Fruit fly (Drosophila melanogaster) whole organism, embryonic: Measurements from ENCODE around the gene SPoCk.

Experiments used
- Awh ChIP-seq: fragments of 200-800 bp; sonication (Bioruptor generic); IDR thresholded peaks from 2 replicates; pipeline ENCODE4, ENCODE4 v1.3.6; 2022; ENCODE audit warnings: missing biosample characterization, missing genetic modification characterization
- BtbVII ChIP-seq: fragments of 200-800 bp; sonication (Bioruptor generic); optimal IDR thresholded peaks from 3 replicates; lab custom pipeline; 2017; ENCODE audit warnings: missing biosample characterization, mild to moderate bottlenecking, missing genetic modification characterization
- CG1024 ChIP-seq: fragments of 200-800 bp; sonication (Bioruptor generic); IDR thresholded peaks from 2 replicates; pipeline ENCODE4 v1.3.6; 2022; ENCODE audit warnings: missing biosample characterization, missing genetic modification characterization
- CG10959 ChIP-seq: fragments of 200-800 bp; sonication (Bioruptor generic); IDR thresholded peaks from 2 replicates; pipeline ENCODE4 v1.3.6; 2022; ENCODE audit warnings: missing biosample characterization, missing genetic modification characterization
- CG12219 ChIP-seq: fragments of 200-800 bp; sonication (Bioruptor generic); optimal IDR thresholded peaks from 3 replicates; lab custom pipeline; 2018; ENCODE audit warnings: missing biosample characterization, mild to moderate bottlenecking, missing genetic modification characterization
- CG14441 ChIP-seq: fragments of 200-800 bp; sonication (Bioruptor generic); IDR thresholded peaks from 2 replicates; pipeline ENCODE4 v1.3.6; 2022; ENCODE audit warnings: missing biosample characterization, missing genetic modification characterization
- CG15514 ChIP-seq: fragments of 200-800 bp; sonication (Bioruptor generic); optimal IDR thresholded peaks from 3 replicates; lab custom pipeline; 2017; ENCODE audit warnings: missing biosample characterization, missing genetic modification characterization, mild to moderate bottlenecking, moderate library complexity, missing genetic modification reagents
- CG16779 ChIP-seq: fragments of 200-800 bp; sonication (Bioruptor generic); IDR thresholded peaks from 2 replicates; pipeline ENCODE4 v1.3.6; 2022; ENCODE audit warnings: missing biosample characterization, missing genetic modification characterization
- CG17328 ChIP-seq: fragments of 200-800 bp; sonication (Bioruptor generic); IDR thresholded peaks from 2 replicates; pipeline ENCODE4 v1.3.6; 2022; ENCODE audit warnings: missing biosample characterization, missing genetic modification characterization
- CG18011 ChIP-seq: fragments of 200-800 bp; sonication (Bioruptor generic); optimal IDR thresholded peaks from 2 replicates; lab custom pipeline; 2017; ENCODE audit warnings: missing biosample characterization, missing genetic modification characterization, mild to moderate bottlenecking, moderate library complexity, missing genotype
- CG2678 ChIP-seq: fragments of 200-800 bp; sonication (Bioruptor generic); optimal IDR thresholded peaks from 3 replicates; lab custom pipeline; 2019; ENCODE audit warnings: missing biosample characterization, mild to moderate bottlenecking, missing genetic modification characterization, moderate library complexity
- CG32772 ChIP-seq: fragments of 200-800 bp; sonication (Bioruptor generic); IDR thresholded peaks from 2 replicates; pipeline ENCODE4 v1.3.6; 2022; ENCODE audit warnings: missing biosample characterization, missing genetic modification characterization
- CG3281 ChIP-seq: fragments of 200-800 bp; sonication (Bioruptor generic); optimal IDR thresholded peaks from 3 replicates; lab custom pipeline; 2017; ENCODE audit warnings: missing biosample characterization, mild to moderate bottlenecking, missing genetic modification characterization
- CG4820 ChIP-seq: fragments of 200-800 bp; sonication (Bioruptor generic); optimal IDR thresholded peaks from 3 replicates; lab custom pipeline; 2016; ENCODE audit warnings: missing biosample characterization, missing genetic modification characterization
- CG4854 ChIP-seq: fragments of 200-800 bp; sonication (Bioruptor generic); optimal IDR thresholded peaks from 2 replicates; lab custom pipeline; 2016; ENCODE audit warnings: missing biosample characterization, missing genetic modification characterization, inconsistent platforms
- CG6683 ChIP-seq: fragments of 200-800 bp; sonication (Bioruptor generic); optimal IDR thresholded peaks from 2 replicates; lab custom pipeline; 2017; ENCODE audit warnings: missing biosample characterization, mild to moderate bottlenecking, missing genetic modification characterization, missing genetic modification reagents
- CG7271 ChIP-seq: fragments of 200-800 bp; sonication (Bioruptor generic); optimal IDR thresholded peaks from 2 replicates; lab custom pipeline; 2018; ENCODE audit warnings: missing biosample characterization, mild to moderate bottlenecking, missing genetic modification characterization, moderate library complexity
- CG8944 ChIP-seq: fragments of 200-800 bp; sonication (Bioruptor generic); optimal IDR thresholded peaks from 3 replicates; lab custom pipeline; 2016; ENCODE audit warnings: missing biosample characterization, missing genetic modification characterization
- Chrac-16 ChIP-seq: fragments of 200-800 bp; sonication (Bioruptor generic); optimal IDR thresholded peaks from 3 replicates; lab custom pipeline; 2016; ENCODE audit warnings: missing biosample characterization, missing genetic modification characterization
- E2f1 ChIP-seq: fragments of 200-800 bp; sonication (Bioruptor generic); IDR thresholded peaks from 2 replicates; pipeline ENCODE4 v1.3.6; 2022; ENCODE audit warnings: missing biosample characterization, missing genetic modification characterization
- HLH54F ChIP-seq: fragments of 200-800 bp; sonication (Bioruptor generic); optimal IDR thresholded peaks from 3 replicates; lab custom pipeline; 2016; ENCODE audit warnings: missing biosample characterization, missing genetic modification characterization
- Jarid2 ChIP-seq: fragments of 200-800 bp; sonication (Bioruptor generic); optimal IDR thresholded peaks from 3 replicates; lab custom pipeline; 2017; ENCODE audit warnings: mild to moderate bottlenecking, missing biosample characterization, missing genetic modification reagents, missing genetic modification characterization
- Lim3 ChIP-seq: fragments of 200-800 bp; sonication (Bioruptor generic); IDR thresholded peaks from 2 replicates; pipeline ENCODE4 v1.3.6; 2022; ENCODE audit warnings: missing biosample characterization, missing genetic modification characterization
- MTF-1 ChIP-seq: fragments of 200-800 bp; sonication (Bioruptor generic); optimal IDR thresholded peaks from 2 replicates; lab custom pipeline; 2018; ENCODE audit warnings: missing biosample characterization, mild to moderate bottlenecking, missing genetic modification characterization, borderline replicate concordance
- Max ChIP-seq: fragments of 200-800 bp; sonication (Bioruptor generic); optimal IDR thresholded peaks from 2 replicates; lab custom pipeline; 2016; ENCODE audit warnings: missing biosample characterization, mild to moderate bottlenecking, missing genetic modification characterization
- Med ChIP-seq: fragments of 200-800 bp; sonication (Bioruptor generic); peaks from one replicate; lab custom pipeline; 2016; ENCODE audit warnings: missing biosample characterization, missing genetic modification characterization, mild to moderate bottlenecking, inconsistent platforms, moderate library complexity
- PHDP ChIP-seq: fragments of 200-800 bp; sonication (Bioruptor generic); optimal IDR thresholded peaks from 3 replicates; lab custom pipeline; 2018; ENCODE audit warnings: missing biosample characterization, mild to moderate bottlenecking, missing genetic modification characterization, moderate library complexity
- YL-1 ChIP-seq: fragments of 200-800 bp; sonication (Bioruptor generic); optimal IDR thresholded peaks from 3 replicates; lab custom pipeline; 2017; ENCODE audit warnings: missing biosample characterization, mild to moderate bottlenecking, missing genetic modification characterization
- ap ChIP-seq: fragments of 200-800 bp; sonication (Bioruptor generic); IDR thresholded peaks from 2 replicates; pipeline ENCODE4 v1.3.6; 2022; ENCODE audit warnings: missing biosample characterization, missing genetic modification characterization
- bcd ChIP-seq: fragments of 200-800 bp; sonication (Bioruptor generic); optimal IDR thresholded peaks from 2 replicates; lab custom pipeline; 2017; ENCODE audit warnings: missing biosample characterization, mild to moderate bottlenecking, missing genetic modification characterization
- btn ChIP-seq: fragments of 200-800 bp; sonication (Bioruptor generic); optimal IDR thresholded peaks from 2 replicates; lab custom pipeline; 2016; ENCODE audit warnings: missing biosample characterization, missing genetic modification characterization
- cg ChIP-seq: fragments of 200-800 bp; sonication (Bioruptor generic); optimal IDR thresholded peaks from 3 replicates; lab custom pipeline; 2019; ENCODE audit warnings: missing biosample characterization, mild to moderate bottlenecking, missing genetic modification characterization, moderate library complexity
- crol ChIP-seq: fragments of 200-800 bp; sonication (Bioruptor generic); IDR thresholded peaks from 2 replicates; pipeline ENCODE4 v1.3.6; 2022; ENCODE audit warnings: missing biosample characterization, missing genetic modification characterization
- da ChIP-seq: fragments of 200-800 bp; sonication (Bioruptor generic); optimal IDR thresholded peaks from 2 replicates; lab custom pipeline; 2016; ENCODE audit warnings: missing biosample characterization, missing genetic modification characterization
- danr ChIP-seq: fragments of 200-800 bp; sonication (Bioruptor generic); IDR thresholded peaks from 2 replicates; pipeline ENCODE4 v1.3.6; 2022; ENCODE audit warnings: missing biosample characterization, missing genetic modification characterization
- dati ChIP-seq: fragments of 200-800 bp; sonication (Bioruptor generic); IDR thresholded peaks from 2 replicates; pipeline ENCODE4 v1.3.6; 2022; ENCODE audit warnings: missing biosample characterization, missing genetic modification characterization
- dimm ChIP-seq: fragments of 200-800 bp; sonication (Bioruptor generic); IDR thresholded peaks from 2 replicates; pipeline ENCODE4 v1.3.6; 2022; ENCODE audit warnings: missing biosample characterization, missing genetic modification characterization
- disco-r ChIP-seq: fragments of 200-800 bp; sonication (Bioruptor generic); optimal IDR thresholded peaks from 2 replicates; lab custom pipeline; 2016; ENCODE audit warnings: missing biosample characterization, missing genetic modification characterization
- dpn ChIP-seq, 2 experiments: fragments of 200-800 bp; sonication (Bioruptor generic); optimal IDR thresholded peaks; 3 replicates each; lab custom pipeline; 2016; ENCODE audit warnings: missing biosample characterization in 2 of 2, missing genetic modification characterization in 2 of 2
- insv ChIP-seq, 2 experiments: fragments of 200-800 bp; sonication (Bioruptor generic); optimal IDR thresholded peaks; 3 replicates each; lab custom pipeline; 2016 to 2018; ENCODE audit warnings: missing biosample characterization in 2 of 2, missing genetic modification characterization in 2 of 2
- jumu ChIP-seq: fragments of 200-800 bp; sonication (Bioruptor generic); optimal IDR thresholded peaks from 3 replicates; lab custom pipeline; 2016; ENCODE audit warnings: missing biosample characterization, missing genetic modification characterization
- kah ChIP-seq: fragments of 200-800 bp; sonication (Bioruptor generic); optimal IDR thresholded peaks from 2 replicates; lab custom pipeline; 2018; ENCODE audit warnings: missing biosample characterization, mild to moderate bottlenecking, missing genetic modification characterization
- nmo ChIP-seq: fragments of 200-800 bp; sonication (Bioruptor generic); optimal IDR thresholded peaks from 2 replicates; lab custom pipeline; 2018; ENCODE audit warnings: missing biosample characterization, mild to moderate bottlenecking, missing genetic modification characterization, moderate library complexity
- pnt ChIP-seq: fragments of 200-800 bp; sonication (Bioruptor generic); optimal IDR thresholded peaks from 3 replicates; lab custom pipeline; 2016; ENCODE audit warnings: missing biosample characterization, missing genetic modification characterization
- run ChIP-seq: fragments of 200-800 bp; sonication (Bioruptor generic); optimal IDR thresholded peaks from 3 replicates; lab custom pipeline; 2018; ENCODE audit warnings: missing biosample characterization, mild to moderate bottlenecking, missing genetic modification characterization
- so ChIP-seq: fragments of 200-800 bp; sonication (Bioruptor generic); IDR thresholded peaks from 3 replicates; pipeline ENCODE4 v1.3.6; 2022; ENCODE audit warnings: missing biosample characterization, missing genetic modification characterization
- ssp ChIP-seq: fragments of 200-800 bp; sonication (Bioruptor generic); IDR thresholded peaks from 2 replicates; pipeline ENCODE4 v1.3.6; 2022; ENCODE audit warnings: missing biosample characterization, missing genetic modification characterization
- yki ChIP-seq: fragments of >200 bp; optimal IDR thresholded peaks from 3 replicates; lab custom pipeline; 2018
- z ChIP-seq: fragments of 200-800 bp; sonication (Bioruptor generic); IDR thresholded peaks from 3 replicates; pipeline ENCODE4 v1.3.6; 2022; ENCODE audit warnings: missing biosample characterization, missing genetic modification characterization
- zen ChIP-seq: fragments of 200-800 bp; sonication (Bioruptor generic); optimal IDR thresholded peaks from 3 replicates; lab custom pipeline; 2018; ENCODE audit warnings: missing biosample characterization, mild to moderate bottlenecking, missing genetic modification characterization, moderate library complexity

Gene SPoCk

dm6 chr3L:22741389-22742120 lies 7.7 kb upstream of the SPoCk start, which contains the start of gene CG7369:
TSS of gene CG7369 (plus strand) at chr3L:22741793.
- TF ChIP-seq Chrac-16 (GFP tag; lab: Kevin White, UChicago) (peak; percentile 89), yki (no peak), dpn (GFP tag; optimal IDR thresholded peaks at IDR 0.05; lab: Kevin White, UChicago) (peak; percentile 83 to 88), MTF-1 (peak; percentile 37), btn (GFP tag; lab: Kevin White, UChicago) (no peak), disco-r (GFP tag; lab: Kevin White, UChicago) (no peak), CG16779 (peak; percentile 71), cg (GFP tag; lab: Kevin White, UChicago) (no peak), CG32772 (GFP tag; lab: Robert Waterston, UW) (peak; percentile 79), BtbVII (GFP tag; lab: Kevin White, UChicago) (peak; percentile 81), CG1024 (GFP tag; lab: Robert Waterston, UW) (no peak; the same call in 1 of the 2 replicates), CG12219 (GFP tag; lab: Kevin White, UChicago) (peak; percentile 33), kah (no peak), zen (tag; lab: Kevin White, UChicago) (peak; percentile 80), YL-1 (GFP tag; lab: Kevin White, UChicago) (peak; percentile 74), ap (GFP tag; lab: Robert Waterston, UW) (peak; percentile 47), CG3281 (GFP tag; lab: Kevin White, UChicago) (peak; percentile 83), danr (GFP tag; lab: Robert Waterston, UW) (peak; percentile 24; the same call in 1 of the 2 replicates), Med (GFP tag; lab: Kevin White, UChicago) (peak; percentile 95), bcd (peak; percentile 87), CG2678 (tag; lab: Kevin White, UChicago) (peak; percentile 81), PHDP (tag; lab: Kevin White, UChicago) (peak; percentile 66), so (GFP tag; lab: Robert Waterston, UW) (peak; percentile 54; the same call in 1 of the 3 replicates), Jarid2 (GFP tag; lab: Kevin White, UChicago) (peak; percentile 55), da (GFP tag; lab: Kevin White, UChicago) (peak; percentile 44), dati (no peak), Awh (GFP tag; lab: Robert Waterston, UW) (peak; percentile 45; the same call in 1 of the 2 replicates), CG6683 (peak; percentile 70), CG7271 (peak; percentile 42), run (tag; lab: Kevin White, UChicago) (peak; percentile 28), z (no peak), HLH54F (GFP tag; lab: Kevin White, UChicago) (peak; percentile 88), Lim3 (no peak), CG10959 (GFP tag; lab: Robert Waterston, UW) (peak; percentile 68), jumu (peak; percentile 63), ssp (peak; percentile 83), dimm (GFP tag; lab: Robert Waterston, UW) (peak; percentile 1; the same call in 1 of the 2 replicates), E2f1 (GFP tag; lab: Robert Waterston, UW) (peak; percentile 71), crol (0 out of 2 replicates have a peak, but pooled peaks have one; percentile 8), CG4854 (GFP tag; lab: Kevin White, UChicago) (peak; percentile 67), CG17328 (GFP tag; lab: Robert Waterston, UW) (peak; percentile 63), pnt (peak; percentile 65), Max (GFP tag; lab: Kevin White, UChicago) (peak; percentile 88), insv (GFP tag; optimal IDR thresholded peaks at IDR 0.05; lab: Kevin White, UChicago) (peak in 1 of 2 experiments; percentile 68), CG15514 (GFP tag; lab: Kevin White, UChicago) (peak; percentile 91), CG8944 (peak; percentile 62), nmo (peak; percentile 89), CG14441 (GFP tag; lab: Robert Waterston, UW) (peak; percentile 68), CG18011 (GFP tag; lab: Kevin White, UChicago) (peak; percentile 79), CG4820 (GFP tag; lab: Kevin White, UChicago) (peak; percentile 83)
